Worm (Caenorhabditis elegans) whole organism, L1 larva: ENCODE measurements around the gene gst-40.
A peak's percentile ranks its signal among the peaks of the same experiment; 100 is the strongest.

Source experiments
- C04F5.9 ChIP-seq: sonication (generic microtip); optimal IDR thresholded peaks from 2 replicates; lab custom pipeline; 2016; ENCODE audit warnings: missing genetic modification characterization, missing compliant biosample characterization
- C16A3.4 ChIP-seq: fragments of 150-350 bp; optimal IDR thresholded peaks from 2 replicates; lab custom pipeline; 2014; ENCODE audit warnings: missing biosample characterization, missing genetic modification characterization
- F16B12.6 ChIP-seq: fragments of 150-350 bp; optimal IDR thresholded peaks from 2 replicates; lab custom pipeline; 2014; ENCODE audit warnings: missing biosample characterization, missing genetic modification characterization
- Y116A8C.19 ChIP-seq: sonication (generic microtip); optimal IDR thresholded peaks from 2 replicates; lab custom pipeline; 2016; ENCODE audit warnings: missing compliant biosample characterization, missing genetic modification characterization, borderline replicate concordance
- aha-1 ChIP-seq: fragments of 150-350 bp; optimal IDR thresholded peaks from 2 replicates; lab custom pipeline; 2014; ENCODE audit warnings: missing biosample characterization, missing genetic modification characterization
- aly-2 ChIP-seq: fragments of 150-350 bp; optimal IDR thresholded peaks from 2 replicates; lab custom pipeline; 2014; ENCODE audit warnings: missing biosample characterization, missing genetic modification characterization
- ama-1 ChIP-seq: fragments of 150-350 bp; optimal IDR thresholded peaks from 2 replicates; lab custom pipeline; 2014
- blmp-1 ChIP-seq: fragments of 150-350 bp; optimal IDR thresholded peaks from 2 replicates; lab custom pipeline; 2014; ENCODE audit warnings: missing biosample characterization, missing genetic modification characterization
- ceh-63 ChIP-seq: fragments of 200-800 bp; sonication (Bioruptor generic); optimal IDR thresholded peaks from 2 replicates; lab custom pipeline; 2018; ENCODE audit warnings: mild to moderate bottlenecking, missing genetic modification characterization, missing compliant biosample characterization
- ceh-8 ChIP-seq: fragments of 200-800 bp; sonication (Bioruptor generic); optimal IDR thresholded peaks from 2 replicates; lab custom pipeline; 2018; ENCODE audit warnings: mild to moderate bottlenecking, missing genetic modification characterization, moderate library complexity, missing compliant biosample characterization
- ceh-82 ChIP-seq, 3 experiments: fragments of 150-350 bp in 1 of 3; sonication (generic microtip) in 2 of 3; optimal IDR thresholded peaks; 2 replicates each; lab custom pipeline; 2014 to 2017; ENCODE audit warnings: missing biosample characterization in 3 of 3, missing genetic modification characterization in 3 of 3
- ceh-88 ChIP-seq: fragments of 200-800 bp; sonication (Bioruptor generic); IDR thresholded peaks from 2 replicates; pipeline ENCODE4 v1.3.6; 2022; ENCODE audit warnings: missing genetic modification characterization, missing compliant biosample characterization
- ceh-90 ChIP-seq: sonication (generic microtip); optimal IDR thresholded peaks from 2 replicates; lab custom pipeline; 2016; ENCODE audit warnings: missing genetic modification characterization, missing compliant biosample characterization
- ces-1 ChIP-seq: fragments of 150-350 bp; optimal IDR thresholded peaks from 2 replicates; lab custom pipeline; 2014; ENCODE audit warnings: missing biosample characterization, missing genetic modification reagents, missing genetic modification characterization
- dpl-1 ChIP-seq, 3 experiments: fragments of 150-350 bp in 2 of 3; sonication (generic microtip) in 1 of 3; optimal IDR thresholded peaks; 2 replicates each; lab custom pipeline; 2014 to 2017; ENCODE audit warnings: missing biosample characterization in 3 of 3, missing genetic modification characterization in 3 of 3, missing genetic modification reagents in 3 of 3
- efl-1 ChIP-seq, 4 experiments: fragments of 150-350 bp; optimal IDR thresholded peaks in 3 of 4; peaks in 1 of 4; 1 replicate in 1 of 4; 2 replicates in 3 of 4; lab custom pipeline; 2014; ENCODE audit warnings: missing biosample characterization in 2 of 4, missing genetic modification characterization in 2 of 4, missing genetic modification reagents in 2 of 4
- efl-3 ChIP-seq: fragments of 200-800 bp; sonication (Bioruptor generic); optimal IDR thresholded peaks from 2 replicates; lab custom pipeline; 2018; ENCODE audit warnings: mild to moderate bottlenecking, missing genetic modification characterization, missing compliant biosample characterization
- egl-27 ChIP-seq, 2 experiments: fragments of 150-350 bp in 1 of 2; sonication (generic microtip); optimal IDR thresholded peaks; 3 replicates each; lab custom pipeline; 2017 to 2018; ENCODE audit warnings: missing biosample characterization in 2 of 2, missing genetic modification characterization in 2 of 2, missing genetic modification reagents in 2 of 2
- elt-2 ChIP-seq: sonication (generic microtip); optimal IDR thresholded peaks from 2 replicates; lab custom pipeline; 2016; ENCODE audit warnings: missing genetic modification characterization, mild to moderate bottlenecking, inconsistent platforms, missing compliant biosample characterization, missing genetic modification reagents
- ets-5 ChIP-seq: fragments of 200-800 bp; sonication (Bioruptor generic); IDR thresholded peaks from 2 replicates; pipeline ENCODE4 v1.3.6; 2022; ENCODE audit warnings: missing genetic modification characterization, missing compliant biosample characterization
- fkh-4 ChIP-seq: sonication (generic microtip); optimal IDR thresholded peaks from 2 replicates; lab custom pipeline; 2016; ENCODE audit warnings: missing compliant biosample characterization, missing genetic modification characterization, borderline replicate concordance
- fkh-8 ChIP-seq: sonication (generic microtip); optimal IDR thresholded peaks from 2 replicates; lab custom pipeline; 2016; ENCODE audit warnings: mild to moderate bottlenecking, missing genetic modification characterization, missing compliant biosample characterization
- fos-1 ChIP-seq: fragments of 150-350 bp; optimal IDR thresholded peaks from 2 replicates; lab custom pipeline; 2014; ENCODE audit warnings: missing biosample characterization, missing genetic modification characterization
- hlh-17 ChIP-seq: fragments of 200-800 bp; sonication (Bioruptor generic); optimal IDR thresholded peaks from 2 replicates; lab custom pipeline; 2018; ENCODE audit warnings: missing genetic modification characterization, mild to moderate bottlenecking, missing compliant biosample characterization, moderate library complexity, borderline replicate concordance
- hlh-4 ChIP-seq: sonication (generic microtip); optimal IDR thresholded peaks from 2 replicates; lab custom pipeline; 2016; ENCODE audit warnings: mild to moderate bottlenecking, missing genetic modification characterization, missing compliant biosample characterization
- lin-13 ChIP-seq: fragments of 150-350 bp; optimal IDR thresholded peaks from 2 replicates; lab custom pipeline; 2014; ENCODE audit warnings: missing biosample characterization, missing genetic modification reagents, missing genetic modification characterization
- lin-14 ChIP-seq: fragments of 200-800 bp; sonication (Bioruptor generic); optimal IDR thresholded peaks from 2 replicates; lab custom pipeline; 2018; ENCODE audit warnings: mild to moderate bottlenecking, missing genetic modification characterization, moderate library complexity, missing compliant biosample characterization
- lin-15B ChIP-seq: fragments of 150-350 bp; sonication (generic microtip); optimal IDR thresholded peaks from 3 replicates; lab custom pipeline; 2014; ENCODE audit warnings: missing biosample characterization, missing genetic modification characterization
- lin-35 ChIP-seq, 2 experiments: fragments of 150-350 bp; optimal IDR thresholded peaks; 2 replicates each; lab custom pipeline; 2014; ENCODE audit warnings: missing biosample characterization in 2 of 2, missing genetic modification characterization in 2 of 2, missing genetic modification reagents in 2 of 2
- lin-39 ChIP-seq: fragments of 150-350 bp; optimal IDR thresholded peaks from 2 replicates; lab custom pipeline; 2014; ENCODE audit warnings: missing biosample characterization, missing genetic modification reagents, missing genetic modification characterization
- lir-3 ChIP-seq: sonication (generic microtip); optimal IDR thresholded peaks from 2 replicates; lab custom pipeline; 2016; ENCODE audit warnings: mild to moderate bottlenecking, missing genetic modification characterization, moderate library complexity, missing compliant biosample characterization; ENCODE audit not compliant: poor library complexity
- mef-2 ChIP-seq: fragments of 150-350 bp; optimal IDR thresholded peaks from 2 replicates; lab custom pipeline; 2014; ENCODE audit warnings: missing biosample characterization, missing genetic modification characterization
- nhr-19 ChIP-seq: fragments of 200-800 bp; sonication (Bioruptor generic); conservative IDR thresholded peaks from 2 replicates; pipeline ENCODE4 v1.3.6; 2022; ENCODE audit warnings: missing genetic modification characterization, missing compliant biosample characterization
- nhr-20 ChIP-seq: sonication (generic microtip); optimal IDR thresholded peaks from 2 replicates; lab custom pipeline; 2016; ENCODE audit warnings: mild to moderate bottlenecking, missing genetic modification characterization, missing compliant biosample characterization
- nhr-237 ChIP-seq: fragments of 150-350 bp; optimal IDR thresholded peaks from 2 replicates; lab custom pipeline; 2014; ENCODE audit warnings: missing biosample characterization, missing genetic modification characterization
- nhr-28 ChIP-seq: fragments of 150-350 bp; optimal IDR thresholded peaks from 2 replicates; lab custom pipeline; 2014; ENCODE audit warnings: missing biosample characterization, missing genetic modification characterization
- nhr-71 ChIP-seq: sonication (generic microtip); optimal IDR thresholded peaks from 2 replicates; lab custom pipeline; 2016; ENCODE audit warnings: mild to moderate bottlenecking, missing genetic modification characterization, moderate library complexity, missing compliant biosample characterization
- nhr-76 ChIP-seq: sonication (generic microtip); optimal IDR thresholded peaks from 2 replicates; lab custom pipeline; 2017; ENCODE audit warnings: missing biosample characterization, missing genetic modification characterization
- nhr-77 ChIP-seq: fragments of 150-350 bp; optimal IDR thresholded peaks from 2 replicates; lab custom pipeline; 2014; ENCODE audit warnings: missing biosample characterization, missing genetic modification characterization
- nhr-85 ChIP-seq: sonication (generic microtip); peaks from one replicate; lab custom pipeline; 2016; ENCODE audit warnings: missing genetic modification characterization, inconsistent platforms, missing compliant biosample characterization
- nhr-90 ChIP-seq: sonication (generic microtip); optimal IDR thresholded peaks from 2 replicates; lab custom pipeline; 2016; ENCODE audit warnings: mild to moderate bottlenecking, missing genetic modification characterization, missing compliant biosample characterization; ENCODE audit not compliant: poor library complexity
- pag-3 ChIP-seq: sonication (generic microtip); optimal IDR thresholded peaks from 2 replicates; lab custom pipeline; 2017; ENCODE audit warnings: missing genetic modification characterization, mild to moderate bottlenecking, missing compliant biosample characterization, antibody characterized with exemption, borderline replicate concordance; ENCODE audit not compliant: insufficient read depth
- pax-3 ChIP-seq: fragments of 200-800 bp; sonication (Bioruptor generic); optimal IDR thresholded peaks from 2 replicates; lab custom pipeline; 2018; ENCODE audit warnings: mild to moderate bottlenecking, missing genetic modification characterization, moderate library complexity, missing compliant biosample characterization
- snu-23 ChIP-seq: sonication (generic microtip); optimal IDR thresholded peaks from 2 replicates; lab custom pipeline; 2016; ENCODE audit warnings: missing genetic modification characterization, missing compliant biosample characterization
- sox-4 ChIP-seq: sonication (generic microtip); optimal IDR thresholded peaks from 2 replicates; lab custom pipeline; 2016; ENCODE audit warnings: missing genetic modification characterization, missing compliant biosample characterization
- tlp-1 ChIP-seq: fragments of 150-350 bp; optimal IDR thresholded peaks from 2 replicates; lab custom pipeline; 2014; ENCODE audit warnings: missing biosample characterization, missing genetic modification characterization
- unc-130 ChIP-seq: fragments of 150-350 bp; optimal IDR thresholded peaks from 2 replicates; lab custom pipeline; 2017; ENCODE audit warnings: missing biosample characterization, missing genetic modification characterization, inconsistent platforms
- vab-15 ChIP-seq: sonication (generic microtip); optimal IDR thresholded peaks from 2 replicates; lab custom pipeline; 2017; ENCODE audit warnings: missing genotype, mild to moderate bottlenecking, missing genetic modification characterization, missing compliant biosample characterization
- zag-1 ChIP-seq: fragments of 150-350 bp; optimal IDR thresholded peaks from 2 replicates; lab custom pipeline; 2014; ENCODE audit warnings: missing biosample characterization, missing genetic modification characterization
- zip-4 ChIP-seq: fragments of 200-800 bp; sonication (Bioruptor generic); optimal IDR thresholded peaks from 2 replicates; lab custom pipeline; 2018; ENCODE audit warnings: mild to moderate bottlenecking, missing genetic modification characterization, moderate library complexity, missing compliant biosample characterization
- ztf-11 ChIP-seq, 2 experiments: sonication (generic microtip); optimal IDR thresholded peaks; 2 replicates each; lab custom pipeline; 2016 to 2017; ENCODE audit warnings: missing genetic modification characterization in 2 of 2, missing biosample characterization in 1 of 2, missing compliant biosample characterization in 1 of 2

Gene gst-40

DNA sequence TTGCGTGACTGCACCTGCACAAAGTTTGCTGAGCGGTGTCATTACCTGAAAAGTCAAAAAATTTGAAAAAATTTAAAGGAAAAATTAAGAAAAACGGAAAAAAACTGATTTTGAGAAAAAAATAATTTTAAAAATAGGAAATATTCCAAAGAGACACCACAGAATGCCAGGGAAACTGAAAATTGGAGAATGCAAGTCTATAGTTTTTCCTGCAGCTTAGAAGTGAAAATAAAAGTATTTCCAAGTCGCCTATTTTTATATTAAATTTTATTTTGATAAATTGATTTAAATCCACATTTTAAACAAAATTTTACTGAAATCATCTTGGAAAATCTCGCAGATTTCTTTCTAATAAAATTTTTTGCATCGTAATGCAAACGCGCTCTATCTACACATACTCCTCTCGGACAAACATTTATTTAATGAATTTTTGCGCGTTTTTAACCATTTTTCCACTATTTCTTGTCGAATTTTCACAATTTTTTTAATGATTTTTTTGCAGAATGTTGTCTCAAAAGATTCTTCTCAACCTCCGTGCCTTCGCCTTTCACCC is 36.3 kb downstream of the gst-40 start, which contains the start of the genes F56B3.11 and ech-5 (continued):
- TF ChIP-seq aha-1 = no peak
- no peak for TF ChIP-seq tlp-1 (tag; lab: Kevin White, UChicago)
- TF ChIP-seq vab-15 (tag; lab: Kevin White, UChicago) = peak; percentile 70
- peak; percentile 92 for TF ChIP-seq snu-23 (GFP tag; lab: Kevin White, UChicago)
- TF ChIP-seq C16A3.4 (tag; lab: Kevin White, UChicago) = peak; percentile 77
- no peak for TF ChIP-seq unc-130 (tag; lab: Kevin White, UChicago)
- TF ChIP-seq ceh-63 (GFP tag; lab: Kevin White, UChicago) = no peak
- TF ChIP-seq nhr-20 (tag; lab: Kevin White, UChicago) = peak; percentile 87
- TF ChIP-seq aly-2 = peak; percentile 44
- TF ChIP-seq nhr-71 = peak; percentile 95
- TF ChIP-seq lin-35 (GFP tag; optimal IDR thresholded peaks at IDR 0.05; lab: Kevin White, UChicago) = peak; percentile 64 to 77
- TF ChIP-seq ces-1 (GFP tag; lab: Kevin White, UChicago) = no peak
- peak; percentile 72 for TF ChIP-seq efl-3 (GFP tag; lab: Kevin White, UChicago)
- TF ChIP-seq hlh-17 (GFP tag; lab: Kevin White, UChicago) = no peak
- TF ChIP-seq nhr-77 (tag; lab: Kevin White, UChicago) = peak; percentile 44
- TF ChIP-seq efl-1 (optimal IDR thresholded peaks at IDR 0.05; lab: Kevin White, UChicago) = peak; percentile 65 to 78
- peak; percentile 74 to 93 for TF ChIP-seq efl-1 (GFP tag; optimal IDR thresholded peaks at IDR 0.05 in 1 of 2; lab: Kevin White, UChicago)
- peak; percentile 82 for TF ChIP-seq sox-4
- TF ChIP-seq fos-1 (tag; lab: Kevin White, UChicago) = peak; percentile 32
- TF ChIP-seq nhr-85 = peak; percentile 95
- peak; percentile 19 for TF ChIP-seq F16B12.6 (tag; lab: Kevin White, UChicago)
- peak; percentile 58 to 77 (median 68) for TF ChIP-seq dpl-1 (GFP tag; optimal IDR thresholded peaks at IDR 0.05; lab: Kevin White, UChicago)
- peak; percentile 71 for TF ChIP-seq nhr-19
- TF ChIP-seq ets-5 (GFP tag; lab: Robert Waterston, UW) = no peak
- TF ChIP-seq pax-3 (tag; lab: Kevin White, UChicago) = peak; percentile 96
- TF ChIP-seq ceh-8 (GFP tag; lab: Kevin White, UChicago) = peak; percentile 55
- TF ChIP-seq nhr-76 (tag; lab: Kevin White, UChicago) = no peak
- TF ChIP-seq lir-3 (tag; lab: Kevin White, UChicago) = no peak
- TF ChIP-seq fkh-4 (tag; lab: Kevin White, UChicago) = peak; percentile 81
- peak; percentile 80 for TF ChIP-seq ceh-90
- peak; percentile 50 for TF ChIP-seq nhr-237 (tag; lab: Kevin White, UChicago)
- TF ChIP-seq ztf-11 (tag; optimal IDR thresholded peaks at IDR 0.05; lab: Kevin White, UChicago) = peak in 1 of 2 experiments; percentile 84
- TF ChIP-seq Y116A8C.19 (tag; lab: Kevin White, UChicago) = peak; percentile 65
- peak; percentile 68 for TF ChIP-seq elt-2
- peak; percentile 93 for TF ChIP-seq lin-14
- peak; percentile 95 for TF ChIP-seq fkh-8 (tag; lab: Kevin White, UChicago)
- TF ChIP-seq lin-39 (tag; lab: Kevin White, UChicago) = peak; percentile 41
- TF ChIP-seq hlh-4 (tag; lab: Kevin White, UChicago) = peak; percentile 73
- TF ChIP-seq zag-1 (tag; lab: Kevin White, UChicago) = peak; percentile 52

DNA sequence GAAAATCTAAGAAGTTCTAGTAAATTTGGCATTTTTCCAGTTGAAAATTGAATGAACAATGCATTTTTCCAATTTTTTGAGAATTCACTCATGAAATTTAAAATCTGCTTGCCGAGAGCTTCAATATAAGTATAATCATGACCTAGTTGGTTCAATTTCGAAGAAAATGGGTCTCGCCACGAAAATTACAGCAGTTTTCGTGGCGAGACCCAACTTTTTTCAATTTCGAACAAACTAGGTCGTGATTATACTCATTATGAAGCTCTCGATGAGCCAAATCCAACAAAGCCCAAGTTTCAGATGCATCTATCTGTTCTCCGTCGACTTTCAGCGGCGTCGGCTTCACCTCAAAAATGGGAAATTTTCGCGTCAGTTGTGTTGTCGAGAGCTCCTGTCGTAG is 40.2 kb downstream of the gst-40 start, which contains the start of gene mrpl-46:
mrpl-46 (plus strand) TSS at position 301 of the 400 bp plus-strand sequence.
- TF ChIP-seq pag-3 (no peak), egl-27 (tag; optimal IDR thresholded peaks at IDR 0.05; lab: Kevin White, UChicago) (no peak), lin-15B (tag; lab: Kevin White, UChicago) (no peak), nhr-28 (tag; lab: Kevin White, UChicago) (no peak), ceh-82 (tag; optimal IDR thresholded peaks at IDR 0.05; lab: Kevin White, UChicago) (no peak), zip-4 (GFP tag; lab: Kevin White, UChicago) (no peak), ama-1 (no peak), aly-2 (no peak), blmp-1 (tag; lab: Kevin White, UChicago) (no peak), ceh-88 (no peak), nhr-90 (tag; lab: Kevin White, UChicago) (no peak), C04F5.9 (tag; lab: Kevin White, UChicago) (no peak), lin-13 (GFP tag; lab: Kevin White, UChicago) (no peak), ceh-63 (GFP tag; lab: Kevin White, UChicago) (no peak), pax-3 (tag; lab: Kevin White, UChicago) (no peak), nhr-19 (no peak), mef-2 (tag; lab: Kevin White, UChicago) (no peak), fos-1 (tag; lab: Kevin White, UChicago) (no peak), nhr-71 (no peak)
